Worm (Caenorhabditis elegans): Measurements from ENCODE around the gene F09C12.8.

Gene F09C12.8

ce11 chrII:5112082-5112481 is at the start of gene F09C12.8:
F09C12.8 (plus strand) TSS chrII:5112382.
- TF ChIP-seq unc-62 (GFP tag; optimal IDR thresholded peaks at IDR 0.05), result no peak

ce11 chrII:5066967-5067366 is 45.2 kb upstream of the F09C12.8 start:
- no peak for TF ChIP-seq unc-62 (GFP tag; optimal IDR thresholded peaks at IDR 0.05)

ce11 chrII:5067927-5068326 is 44.3 kb upstream of the F09C12.8 start, which contains the start of gene C27A2.8:
C27A2.8 (minus strand) TSS chrII:5068043.
- no peak for TF ChIP-seq unc-62 (GFP tag; optimal IDR thresholded peaks at IDR 0.05)

ce11 chrII:5069525-5069924 is 42.7 kb upstream of the F09C12.8 start, which contains the start of gene idpb-2:
idpb-2 (minus strand) TSS chrII:5069625.
- no peak for TF ChIP-seq unc-62 (GFP tag; optimal IDR thresholded peaks at IDR 0.05)

DNA sequence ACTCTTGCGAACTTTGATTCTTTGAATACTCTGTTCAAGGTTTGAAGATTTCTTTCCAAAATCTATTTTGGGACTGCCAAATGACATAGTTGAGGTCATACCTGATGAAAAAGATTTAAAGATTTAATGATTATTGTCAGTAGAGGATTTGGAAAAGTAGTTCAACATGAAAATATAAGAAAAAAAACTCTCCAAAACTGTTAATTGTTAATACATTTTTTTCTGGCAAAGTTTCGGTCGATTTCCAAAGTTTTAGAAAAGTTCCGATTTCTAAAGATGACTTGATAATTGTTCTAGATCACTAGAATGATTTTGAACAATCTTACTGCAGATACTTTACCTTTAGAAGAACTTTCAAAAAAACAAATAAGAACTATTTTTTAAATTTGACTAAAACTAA is 40.9 kb upstream of the F09C12.8 start, which contains the start of gene C27A2.7:
Gene C27A2.7 (minus strand): TSS at position 101 of the 400 bp plus-strand sequence.
- no peak for TF ChIP-seq unc-62 (GFP tag; optimal IDR thresholded peaks at IDR 0.05)

DNA sequence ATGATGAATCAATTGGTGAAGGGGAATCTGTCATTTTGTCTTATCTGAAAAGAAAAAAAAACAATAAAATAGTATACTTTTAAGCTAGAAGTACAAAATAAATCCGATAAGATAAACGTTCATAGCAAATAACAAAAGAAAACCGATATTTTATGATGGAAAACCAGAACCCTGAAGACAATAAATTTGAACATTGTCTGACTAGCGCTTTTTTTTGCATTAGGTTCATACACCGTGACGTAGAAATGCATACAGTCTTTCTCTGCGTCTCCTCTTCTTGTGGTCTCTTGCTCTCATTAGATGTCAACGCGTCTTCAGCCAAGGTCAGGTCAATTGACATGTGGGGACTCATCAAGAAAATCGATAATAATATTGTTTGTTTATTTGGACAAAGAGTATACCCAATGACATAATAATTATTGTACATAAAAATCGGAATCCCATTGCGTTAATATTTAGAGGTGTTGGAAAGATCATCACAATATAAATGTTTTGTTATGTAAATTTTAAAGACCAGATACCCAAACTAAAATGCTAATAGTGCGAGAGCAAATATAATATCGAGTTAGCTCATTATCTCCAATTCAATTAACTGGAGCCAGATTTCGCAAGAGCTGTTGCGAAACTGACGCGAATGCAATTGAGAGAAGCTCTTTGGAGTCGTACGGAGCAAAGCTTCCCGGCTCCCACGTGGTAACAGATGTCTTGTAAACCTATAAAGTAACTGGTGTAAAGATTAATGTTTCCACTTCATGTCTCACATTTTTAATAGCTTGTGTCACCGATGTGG is 30.9 kb upstream of the F09C12.8 start, which contains the start of gene dsh-2:
Gene dsh-2 (minus strand): TSS at position 51 of the 790 bp plus-strand sequence.
- no peak for TF ChIP-seq unc-62 (GFP tag; optimal IDR thresholded peaks at IDR 0.05)

- TF ChIP-seq unc-62 (GFP tag; optimal IDR thresholded peaks at IDR 0.05), result no peak
Measured at ce11 chrII:5083341-5083740, 28.8 kb upstream of the F09C12.8 start, which contains the start of gene C04G6.4. C04G6.4 (minus strand) TSS chrII:5083441.

DNA sequence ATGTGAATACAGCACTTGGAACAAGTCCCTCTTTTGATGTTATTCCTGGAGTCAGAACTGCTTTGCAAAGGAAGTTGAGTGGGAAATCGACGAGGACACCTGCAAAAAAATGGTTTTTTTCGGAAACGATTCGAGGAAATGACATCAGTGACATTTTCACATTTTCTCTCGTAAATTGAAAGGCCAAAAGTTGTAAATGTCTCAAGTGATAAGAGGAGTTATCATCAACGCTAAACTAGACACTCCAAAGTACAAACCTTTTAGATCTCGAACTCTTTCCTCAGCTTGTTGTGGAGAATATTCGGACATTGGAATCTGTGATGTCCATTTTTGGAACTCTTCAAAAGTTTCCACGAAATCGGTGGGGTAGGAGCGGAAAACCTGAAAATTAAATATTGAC is 28.0 kb upstream of the F09C12.8 start:
- TF ChIP-seq unc-62 (GFP tag; optimal IDR thresholded peaks at IDR 0.05), result no peak

DNA sequence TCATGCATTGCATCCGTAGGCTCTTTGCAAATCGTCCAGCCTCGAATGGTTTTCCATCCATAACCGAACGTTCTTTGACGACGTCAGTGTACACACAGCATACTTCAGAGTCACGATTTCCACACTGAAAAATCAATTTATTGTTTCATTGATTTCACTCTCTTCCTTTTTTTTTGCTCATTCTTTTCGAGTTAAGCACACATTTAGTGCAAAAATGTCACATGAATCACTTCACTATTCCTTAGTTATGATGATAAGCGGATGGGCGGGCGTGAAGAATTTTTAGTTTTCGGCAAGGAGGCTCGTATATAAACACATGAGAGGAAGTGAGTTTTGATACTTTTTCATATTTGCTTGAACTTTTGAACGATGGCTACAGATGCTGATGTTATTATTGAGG is 26.7 kb upstream of the F09C12.8 start, which contains the start of gene txt-9:
Gene txt-9 (plus strand): TSS at position 336 of the 400 bp plus-strand sequence.
- TF ChIP-seq unc-62 (GFP tag; optimal IDR thresholded peaks at IDR 0.05), result no peak

DNA sequence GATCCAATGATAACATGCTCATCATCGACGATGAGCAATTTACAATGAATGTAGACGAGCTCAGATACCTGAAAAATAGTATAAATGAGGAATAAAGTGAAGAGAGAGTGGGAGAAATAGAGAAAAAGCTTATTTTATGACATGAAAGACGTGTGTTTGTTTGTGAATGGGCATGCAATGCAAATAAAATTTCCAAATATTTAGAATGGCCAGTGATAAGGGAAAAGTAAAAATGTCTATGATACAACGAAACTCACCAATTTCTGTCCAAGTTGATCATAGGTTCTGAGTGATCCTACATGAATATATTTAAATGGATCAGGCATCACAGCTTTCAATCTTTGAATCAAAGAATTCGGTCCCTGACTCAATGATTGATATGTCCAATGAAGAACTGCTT is 26.0 kb upstream of the F09C12.8 start:
- TF ChIP-seq unc-62 (GFP tag; optimal IDR thresholded peaks at IDR 0.05), result no peak

DNA sequence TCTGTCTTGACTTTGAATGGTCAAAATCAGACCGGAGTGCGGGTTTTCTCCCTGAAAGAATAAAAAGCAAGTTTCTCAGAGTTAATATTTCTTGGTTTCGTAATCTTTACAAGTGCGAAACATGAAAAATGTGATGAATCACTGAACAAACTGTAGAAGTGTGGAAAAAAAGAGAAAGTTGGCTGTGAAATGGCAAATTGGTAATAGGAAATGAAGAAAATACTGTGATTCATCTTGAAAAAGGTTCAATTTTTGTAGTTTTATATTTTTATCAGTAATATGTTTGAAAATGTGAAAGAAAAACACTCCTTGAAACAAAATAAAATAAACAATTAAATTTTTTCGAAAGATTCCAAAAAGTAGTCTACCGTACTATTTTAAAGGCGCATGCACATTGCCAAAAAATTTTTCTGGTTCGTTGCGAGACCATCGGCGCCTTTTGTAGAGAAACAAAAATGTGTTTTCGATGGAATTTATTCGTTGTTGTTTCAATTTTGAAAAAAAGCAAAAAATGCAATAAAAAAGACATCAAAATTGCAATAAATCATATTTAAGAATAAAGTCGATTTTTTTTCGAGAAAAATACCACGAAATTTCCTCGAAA is 20.4 kb upstream of the F09C12.8 start, which contains the start of gene pld-1:
Gene pld-1 (minus strand): TSS at position 51 of the 604 bp plus-strand sequence.
- TF ChIP-seq unc-62 (GFP tag; optimal IDR thresholded peaks at IDR 0.05), result no peak

DNA sequence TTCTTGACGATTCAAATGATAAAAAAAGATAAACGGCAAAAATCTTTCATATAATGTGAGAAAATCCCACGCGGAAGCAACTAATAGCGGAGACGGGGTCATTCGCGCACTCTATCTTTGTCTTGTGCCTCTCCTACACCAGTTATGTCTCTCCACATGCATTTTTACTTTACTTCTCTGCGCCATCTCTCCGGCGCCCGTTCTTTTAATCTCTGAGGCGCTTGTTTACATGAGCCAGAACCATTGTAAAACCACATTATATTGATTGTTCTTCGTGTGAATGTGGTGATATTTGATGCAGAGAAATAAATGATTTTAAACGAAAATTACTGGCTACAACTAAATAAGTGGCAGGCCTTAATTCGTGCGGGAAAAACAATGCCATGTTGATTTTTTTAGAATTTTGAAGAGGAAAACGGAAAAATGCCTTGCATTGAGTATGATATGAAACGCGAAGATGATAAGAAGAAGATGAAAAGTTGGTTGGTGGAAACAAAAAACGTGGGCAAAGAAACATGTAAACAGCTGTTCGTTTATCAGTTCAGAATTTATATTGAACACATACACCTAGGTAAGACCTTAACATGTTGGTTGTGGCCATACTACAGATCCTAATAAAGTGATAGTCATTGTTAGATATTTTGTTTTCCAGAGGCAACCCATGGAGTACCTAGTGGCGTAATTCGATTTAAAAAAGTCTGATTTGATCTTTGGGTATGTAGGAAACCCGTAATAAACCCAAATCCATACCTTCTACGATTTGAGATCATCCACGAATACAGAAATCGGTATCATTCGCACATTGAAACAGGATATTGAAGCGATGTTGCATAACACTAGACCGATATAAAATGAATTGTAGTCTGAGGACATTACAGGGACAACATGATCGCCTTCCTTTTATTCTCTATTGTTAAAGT is 19.6 kb upstream of the F09C12.8 start, which contains the start of gene C04G6.2:
Gene C04G6.2 (plus strand): TSS at position 870 of the 920 bp plus-strand sequence.
- no peak for TF ChIP-seq unc-62 (GFP tag; optimal IDR thresholded peaks at IDR 0.05)

DNA sequence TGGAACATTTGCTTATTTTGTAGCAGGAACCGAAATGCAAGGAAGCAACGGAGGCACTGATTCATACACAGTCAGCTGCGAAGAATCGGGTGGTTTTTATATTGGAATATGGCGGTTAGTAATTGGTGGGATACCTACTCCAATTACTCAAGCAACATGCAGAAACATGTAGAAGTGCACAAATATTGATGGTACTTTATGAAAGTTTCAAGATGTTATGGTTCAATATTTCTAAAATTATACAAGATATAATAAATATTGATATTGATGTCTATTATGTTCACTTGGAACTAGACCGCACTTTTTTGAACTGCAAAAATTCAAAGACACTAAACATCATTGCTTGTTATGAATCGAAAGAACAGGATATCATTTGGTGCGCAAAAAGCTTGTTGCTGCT is 18.2 kb upstream of the F09C12.8 start, which contains the start of gene C04G6.13:
Gene C04G6.13 (plus strand): TSS at position 301 of the 400 bp plus-strand sequence.
- no peak for TF ChIP-seq unc-62 (GFP tag; optimal IDR thresholded peaks at IDR 0.05)

DNA sequence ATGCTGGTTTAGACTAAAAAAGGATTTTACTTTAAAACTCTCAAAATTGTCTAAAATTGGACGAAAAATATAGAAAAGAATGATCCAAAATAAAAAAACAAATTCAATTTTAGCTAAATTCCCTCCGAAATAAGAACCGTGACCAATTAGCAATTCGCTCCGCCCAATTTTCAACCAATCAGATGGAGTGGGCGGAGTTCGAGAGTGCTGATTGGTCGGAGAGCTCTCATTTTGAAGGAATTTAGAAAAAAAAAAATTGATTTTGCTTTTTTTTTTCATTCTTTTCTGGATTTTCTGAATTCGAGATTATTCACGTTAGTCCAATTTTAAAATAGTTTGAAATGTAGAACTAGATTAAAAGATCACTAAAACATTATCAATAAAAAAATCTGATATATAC is 13.1 kb upstream of the F09C12.8 start:
- TF ChIP-seq unc-62 (GFP tag; optimal IDR thresholded peaks at IDR 0.05), result no peak

DNA sequence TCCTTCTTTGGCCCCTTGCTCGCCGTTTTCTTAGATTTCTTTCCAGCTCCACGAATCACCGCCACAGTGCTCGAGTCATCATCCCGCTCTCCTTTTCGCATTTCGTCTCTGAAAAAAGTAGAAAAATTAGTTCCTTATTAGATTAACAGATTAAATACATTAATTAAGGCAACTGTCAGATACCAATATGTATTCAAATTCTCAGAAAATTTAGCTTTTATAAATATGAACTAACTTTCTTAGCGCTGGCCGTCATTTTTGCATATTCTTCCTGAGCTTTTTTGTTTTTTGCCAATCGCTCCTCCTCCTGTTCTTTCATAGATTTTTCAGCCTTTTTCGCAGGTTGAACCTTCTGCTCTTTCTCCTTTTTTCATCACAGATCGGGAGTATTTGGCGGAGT is 12.5 kb upstream of the F09C12.8 start, which contains the start of gene C04G6.6:
Gene C04G6.6 (minus strand): TSS at position 101 of the 400 bp plus-strand sequence.
- TF ChIP-seq unc-62 (GFP tag; optimal IDR thresholded peaks at IDR 0.05), result no peak
